Worm (Caenorhabditis elegans): Measurements from ENCODE around the gene plx-2.

The plx-2 gene

ce11 chrII:14413709-14414108, 11.0 kb downstream of the plx-2 start:
- no peak for TF ChIP-seq ceh-63 (GFP tag; optimal IDR thresholded peaks at IDR 0.05)
- TF ChIP-seq ceh-8 (GFP tag; optimal IDR thresholded peaks at IDR 0.05), result no peak
- TF ChIP-seq sox-4 (tag; optimal IDR thresholded peaks at IDR 0.05), result no peak
- TF ChIP-seq nhr-20 (tag; optimal IDR thresholded peaks at IDR 0.05), result no peak
- no peak for TF ChIP-seq vab-15 (tag; optimal IDR thresholded peaks at IDR 0.05)
- no peak for TF ChIP-seq mep-1 (tag; optimal IDR thresholded peaks at IDR 0.05)
- TF ChIP-seq snpc-4 (tag; optimal IDR thresholded peaks at IDR 0.05), result no peak

DNA sequence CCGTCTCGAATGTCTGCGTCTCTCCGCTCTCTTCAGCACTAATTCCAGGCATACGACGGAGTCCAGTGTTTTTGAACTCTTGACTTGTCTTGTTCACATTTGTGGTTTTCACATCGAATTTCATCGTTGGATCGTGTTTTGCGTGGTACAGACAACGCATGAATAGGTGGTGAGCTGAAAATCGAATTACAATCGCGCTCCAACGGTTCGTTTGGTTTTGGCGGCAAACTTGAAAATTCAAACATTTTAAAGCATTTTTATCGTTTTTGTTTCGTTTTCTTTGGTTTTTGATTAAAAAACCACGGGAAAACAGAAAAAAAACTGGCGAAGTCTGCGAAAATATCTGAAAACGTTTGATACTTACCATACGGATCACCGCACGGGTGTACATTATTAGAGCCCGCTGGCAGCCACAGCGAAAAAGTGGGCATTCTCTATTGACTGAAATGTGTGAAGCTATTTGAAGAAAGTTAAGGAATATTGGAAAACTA, 11.6 kb downstream of the plx-2 start, which contains the start of gene exl-1:
Gene exl-1 (minus strand): TSS at position 441 of the 491 bp plus-strand sequence.
- TF ChIP-seq unc-30 (tag; optimal IDR thresholded peaks at IDR 0.05) (no peak), dsc-1 (tag; optimal IDR thresholded peaks at IDR 0.05) (no peak), hlh-17 (GFP tag; optimal IDR thresholded peaks at IDR 0.05; ENCODE audit: borderline replicate concordance) (no peak), unc-62 (GFP tag; optimal IDR thresholded peaks at IDR 0.05) (no peak), ceh-8 (GFP tag; optimal IDR thresholded peaks at IDR 0.05) (no peak), ceh-90 (tag; optimal IDR thresholded peaks at IDR 0.05) (no peak), snu-23 (GFP tag; optimal IDR thresholded peaks at IDR 0.05) (no peak), nhr-20 (tag; optimal IDR thresholded peaks at IDR 0.05) (no peak), lsy-2 (tag; optimal IDR thresholded peaks at IDR 0.05) (peak in 1 of 2 experiments; percentile 29), lin-35 (GFP tag; optimal IDR thresholded peaks at IDR 0.05) (peak; percentile 48 to 89), mef-2 (tag; optimal IDR thresholded peaks at IDR 0.05) (no peak), fkh-8 (tag; optimal IDR thresholded peaks at IDR 0.05) (no peak), rnt-1 (tag; optimal IDR thresholded peaks at IDR 0.05) (no peak), jun-1 (tag; optimal IDR thresholded peaks at IDR 0.05) (no peak), nhr-76 (tag; optimal IDR thresholded peaks at IDR 0.05) (no peak), lin-39 (tag; optimal IDR thresholded peaks at IDR 0.05) (no peak), ceh-63 (GFP tag; optimal IDR thresholded peaks at IDR 0.05) (no peak), dpl-1 (GFP tag; optimal IDR thresholded peaks at IDR 0.05) (peak; percentile 22 to 67 (median 58)), skn-1 (tag; optimal IDR thresholded peaks at IDR 0.05) (no peak), efl-3 (GFP tag; optimal IDR thresholded peaks at IDR 0.05) (no peak), efl-1 (optimal IDR thresholded peaks at IDR 0.05) (peak; percentile 69 to 82), efl-1 (GFP tag; optimal IDR thresholded peaks at IDR 0.05 in 1 of 2) (peak; percentile 71 to 96), tlp-1 (tag; optimal IDR thresholded peaks at IDR 0.05) (no peak), nhr-28 (tag; optimal IDR thresholded peaks at IDR 0.05) (no peak), aly-2 (tag; optimal IDR thresholded peaks at IDR 0.05) (no peak)

- TF ChIP-seq C34B4.2 (tag; optimal IDR thresholded peaks at IDR 0.05) (no peak), nhr-85 (tag) (peak; percentile 20)
Observed at ce11 chrII:14410768-14411167, 13.9 kb downstream of the plx-2 start, which contains the start of gene dsb-2. Gene dsb-2 (plus strand): TSS chrII:14411095.

ce11 chrII:14408312-14408711, 16.4 kb downstream of the plx-2 start, which contains the start of gene F26H11.4:
Gene F26H11.4 (plus strand): TSS chrII:14408612.
- TF ChIP-seq unc-30 (tag; optimal IDR thresholded peaks at IDR 0.05), result no peak
- no peak for TF ChIP-seq efl-3 (GFP tag; optimal IDR thresholded peaks at IDR 0.05)
- no peak for TF ChIP-seq hlh-4 (tag; optimal IDR thresholded peaks at IDR 0.05)
- peak; percentile 15 for TF ChIP-seq nhr-85 (tag)
- no peak for TF ChIP-seq grh-1 (GFP tag; IDR thresholded peaks at IDR 0.05)
- TF ChIP-seq unc-98 (GFP tag; IDR thresholded peaks at IDR 0.05), result no peak

Data from whole organism, L1 larva.